Worm (Caenorhabditis elegans) whole organism, young adult: ENCODE measurements around the gene hmp-1.

ENCODE experiments used
- B0261.1 ChIP-seq: sonication (generic microtip); optimal IDR thresholded peaks from 2 replicates; lab custom pipeline; 2016; ENCODE audit warnings: mild to moderate bottlenecking, missing genetic modification characterization, moderate library complexity, missing compliant biosample characterization
- C17E4.6 ChIP-seq: fragments of 200-800 bp; sonication (Bioruptor generic); IDR thresholded peaks from 2 replicates; pipeline ENCODE4 v1.3.6; 2022; ENCODE audit warnings: missing genetic modification reagents, missing genetic modification characterization, missing compliant biosample characterization
- F22D6.2 ChIP-seq: sonication (generic microtip); optimal IDR thresholded peaks from 2 replicates; lab custom pipeline; 2016; ENCODE audit warnings: mild to moderate bottlenecking, missing genetic modification characterization, missing compliant biosample characterization
- F23B12.7 ChIP-seq: sonication (generic microtip); optimal IDR thresholded peaks from 2 replicates; lab custom pipeline; 2017; ENCODE audit warnings: missing genetic modification characterization, mild to moderate bottlenecking, missing compliant biosample characterization, antibody characterized with exemption, moderate library complexity; ENCODE audit not compliant: insufficient read depth
- F37B4.10 ChIP-seq: fragments of 200-800 bp; sonication (Bioruptor generic); IDR thresholded peaks from 2 replicates; pipeline ENCODE4 v1.3.6; 2022; ENCODE audit warnings: missing genetic modification characterization, missing compliant biosample characterization
- F39B2.1 ChIP-seq: fragments of 200-800 bp; sonication (Bioruptor generic); IDR thresholded peaks from 2 replicates; pipeline ENCODE4 v1.3.6; 2022; ENCODE audit warnings: missing genetic modification reagents, missing genetic modification characterization, missing compliant biosample characterization
- F49E8.2 ChIP-seq: sonication (generic microtip); optimal IDR thresholded peaks from 3 replicates; lab custom pipeline; 2017; ENCODE audit warnings: missing genetic modification characterization, mild to moderate bottlenecking, missing compliant biosample characterization, antibody characterized with exemption, moderate library complexity; ENCODE audit not compliant: insufficient read depth
- K11D2.4 ChIP-seq: fragments of 200-800 bp; sonication (Bioruptor generic); IDR thresholded peaks from 2 replicates; pipeline ENCODE4 v1.3.6; 2022; ENCODE audit warnings: missing genetic modification reagents, missing genetic modification characterization, missing compliant biosample characterization
- K12H6.12 ChIP-seq: fragments of 200-800 bp; sonication (Bioruptor generic); optimal IDR thresholded peaks from 2 replicates; lab custom pipeline; 2018; ENCODE audit warnings: mild to moderate bottlenecking, missing genetic modification characterization, missing compliant biosample characterization
- Y53G8AR.9 ChIP-seq: fragments of 200-800 bp; sonication (Bioruptor generic); conservative IDR thresholded peaks from 2 replicates; pipeline ENCODE4 v1.3.6; 2022; ENCODE audit warnings: missing genetic modification reagents, missing genetic modification characterization, missing compliant biosample characterization
- Y67H2A.10 ChIP-seq: fragments of 200-800 bp; sonication (Bioruptor generic); conservative IDR thresholded peaks from 2 replicates; pipeline ENCODE4 v1.3.6; 2022; ENCODE audit warnings: missing genetic modification reagents, missing genetic modification characterization, missing compliant biosample characterization
- Y79H2A.3 ChIP-seq: fragments of 200-800 bp; sonication (Bioruptor generic); conservative IDR thresholded peaks from 2 replicates; pipeline ENCODE4 v1.3.6; 2022; ENCODE audit warnings: missing genetic modification reagents, missing genetic modification characterization, missing compliant biosample characterization
- aptf-3 ChIP-seq: fragments of 200-800 bp; sonication (Bioruptor generic); IDR thresholded peaks from 2 replicates; pipeline ENCODE4 v1.3.6; 2022; ENCODE audit warnings: missing genetic modification characterization, missing compliant biosample characterization
- atf-7 ChIP-seq: sonication (generic microtip); optimal IDR thresholded peaks from 2 replicates; lab custom pipeline; 2017; ENCODE audit warnings: mild to moderate bottlenecking, missing genetic modification characterization, missing compliant biosample characterization
- attf-3 ChIP-seq: fragments of 200-800 bp; sonication (Bioruptor generic); conservative IDR thresholded peaks from 2 replicates; pipeline ENCODE4 v1.3.6; 2022; ENCODE audit warnings: missing genetic modification reagents, missing genetic modification characterization, missing compliant biosample characterization
- bed-2 ChIP-seq: fragments of 200-800 bp; sonication (Bioruptor generic); IDR thresholded peaks from 2 replicates; pipeline ENCODE4 v1.3.6; 2022; ENCODE audit warnings: missing genetic modification reagents, missing genetic modification characterization, missing compliant biosample characterization
- cebp-2 ChIP-seq: fragments of 200-800 bp; sonication (Bioruptor generic); IDR thresholded peaks from 2 replicates; pipeline ENCODE4 v1.3.6; 2022; ENCODE audit warnings: missing genetic modification characterization, missing compliant biosample characterization
- chd-7 ChIP-seq: sonication (generic microtip); optimal IDR thresholded peaks from 2 replicates; lab custom pipeline; 2016; ENCODE audit warnings: mild to moderate bottlenecking, missing genetic modification characterization, moderate library complexity, missing compliant biosample characterization
- dpff-1 ChIP-seq: sonication (generic microtip); optimal IDR thresholded peaks from 2 replicates; lab custom pipeline; 2017; ENCODE audit warnings: mild to moderate bottlenecking, missing genetic modification characterization, missing compliant biosample characterization
- ets-4 ChIP-seq: fragments of 200-800 bp; sonication (Bioruptor generic); optimal IDR thresholded peaks from 2 replicates; lab custom pipeline; 2018; ENCODE audit warnings: mild to moderate bottlenecking, missing genetic modification characterization, missing compliant biosample characterization
- fkh-3 ChIP-seq: sonication (generic microtip); optimal IDR thresholded peaks from 2 replicates; lab custom pipeline; 2016; ENCODE audit warnings: mild to moderate bottlenecking, missing genetic modification characterization, missing compliant biosample characterization
- hsf-1 ChIP-seq: fragments of 200-800 bp; sonication (Bioruptor generic); IDR thresholded peaks from 2 replicates; pipeline ENCODE4 v1.3.6; 2022; ENCODE audit warnings: missing genetic modification reagents, missing genetic modification characterization, missing compliant biosample characterization
- let-526 ChIP-seq: fragments of 200-800 bp; sonication (Bioruptor generic); IDR thresholded peaks from 2 replicates; pipeline ENCODE4 v1.3.6; 2022; ENCODE audit warnings: missing genetic modification reagents, missing genetic modification characterization, missing compliant biosample characterization
- lin-35 ChIP-seq, 3 experiments: fragments of 150-350 bp in 2 of 3; sonication (generic microtip) in 1 of 3; optimal IDR thresholded peaks; 2 replicates each; lab custom pipeline; 2014 to 2018; ENCODE audit warnings: missing biosample characterization in 3 of 3, missing genetic modification characterization in 3 of 3, missing genetic modification reagents in 3 of 3
- lin-40 ChIP-seq: sonication (generic microtip); optimal IDR thresholded peaks from 2 replicates; lab custom pipeline; 2016; ENCODE audit warnings: missing genetic modification characterization, mild to moderate bottlenecking, missing compliant biosample characterization, missing genotype, missing genetic modification reagents
- lsl-1 ChIP-seq: fragments of 200-800 bp; sonication (Bioruptor generic); optimal IDR thresholded peaks from 2 replicates; lab custom pipeline; 2018; ENCODE audit warnings: mild to moderate bottlenecking, missing genetic modification characterization, moderate library complexity, missing compliant biosample characterization
- madf-3 ChIP-seq: fragments of 200-800 bp; sonication (Bioruptor generic); IDR thresholded peaks from 2 replicates; pipeline ENCODE4 v1.3.6; 2022; ENCODE audit warnings: missing genetic modification reagents, missing genetic modification characterization, missing compliant biosample characterization
- mcd-1 ChIP-seq: fragments of 200-800 bp; sonication (Bioruptor generic); IDR thresholded peaks from 2 replicates; pipeline ENCODE4 v1.3.6; 2022; ENCODE audit warnings: missing genetic modification reagents, missing genetic modification characterization, missing compliant biosample characterization
- nfya-2 ChIP-seq: fragments of 200-800 bp; sonication (Bioruptor generic); IDR thresholded peaks from 2 replicates; pipeline ENCODE4 v1.3.6; 2022; ENCODE audit warnings: missing genetic modification reagents, missing genetic modification characterization, missing compliant biosample characterization
- pbrm-1 ChIP-seq: fragments of 200-800 bp; sonication (Bioruptor generic); IDR thresholded peaks from 2 replicates; pipeline ENCODE4 v1.3.6; 2022; ENCODE audit warnings: missing genetic modification reagents, missing genetic modification characterization, missing compliant biosample characterization
- rcor-1 ChIP-seq: fragments of 200-800 bp; sonication (Bioruptor generic); IDR thresholded peaks from 2 replicates; pipeline ENCODE4 v1.3.6; 2022; ENCODE audit warnings: missing genetic modification reagents, missing genetic modification characterization, missing compliant biosample characterization
- repo-1 ChIP-seq: sonication (generic microtip); optimal IDR thresholded peaks from 2 replicates; lab custom pipeline; 2017; ENCODE audit warnings: mild to moderate bottlenecking, missing genetic modification characterization, missing compliant biosample characterization
- sdz-38 ChIP-seq: sonication (generic microtip); optimal IDR thresholded peaks from 2 replicates; lab custom pipeline; 2016; ENCODE audit warnings: missing genotype, missing genetic modification characterization, missing compliant biosample characterization
- sea-2 ChIP-seq: fragments of 200-800 bp; sonication (Bioruptor generic); IDR thresholded peaks from 2 replicates; pipeline ENCODE4 v1.3.6; 2022; ENCODE audit warnings: missing genetic modification characterization, missing compliant biosample characterization
- snpc-1.3 ChIP-seq: sonication (generic microtip); optimal IDR thresholded peaks from 2 replicates; lab custom pipeline; 2017; ENCODE audit warnings: missing genetic modification characterization, mild to moderate bottlenecking, missing compliant biosample characterization, antibody characterized with exemption, moderate library complexity, missing genotype, missing genetic modification reagents; ENCODE audit not compliant: insufficient read depth
- tbp1 ChIP-seq: fragments of 200-800 bp; sonication (Bioruptor generic); optimal IDR thresholded peaks from 2 replicates; lab custom pipeline; 2018; ENCODE audit warnings: mild to moderate bottlenecking, missing genetic modification characterization, missing compliant biosample characterization
- tbx-9 ChIP-seq: sonication (generic microtip); optimal IDR thresholded peaks from 2 replicates; lab custom pipeline; 2016; ENCODE audit warnings: borderline replicate concordance, missing genetic modification characterization, inconsistent platforms, missing compliant biosample characterization
- unc-130 ChIP-seq: sonication (generic microtip); optimal IDR thresholded peaks from 2 replicates; lab custom pipeline; 2016; ENCODE audit warnings: missing genetic modification reagents, missing genetic modification characterization, missing compliant biosample characterization
- unc-62 ChIP-seq: fragments of 150-350 bp; optimal IDR thresholded peaks from 2 replicates; lab custom pipeline; 2014; ENCODE audit warnings: missing biosample characterization, missing genetic modification reagents, missing genetic modification characterization
- ztf-18 ChIP-seq: sonication (generic microtip); optimal IDR thresholded peaks from 2 replicates; lab custom pipeline; 2016; ENCODE audit warnings: missing genotype, mild to moderate bottlenecking, missing genetic modification characterization, missing compliant biosample characterization
- ztf-26 ChIP-seq: sonication (generic microtip); optimal IDR thresholded peaks from 2 replicates; lab custom pipeline; 2017; ENCODE audit warnings: missing genetic modification characterization, missing compliant biosample characterization
- ztf-28 ChIP-seq: fragments of 200-800 bp; sonication (Bioruptor generic); IDR thresholded peaks from 2 replicates; pipeline ENCODE4 v1.3.6; 2022; ENCODE audit warnings: missing genetic modification reagents, missing genetic modification characterization, missing compliant biosample characterization
- ztf-6 ChIP-seq: fragments of 200-800 bp; sonication (Bioruptor generic); IDR thresholded peaks from 2 replicates; pipeline ENCODE4 v1.3.6; 2022; ENCODE audit warnings: missing genetic modification reagents, missing genetic modification characterization, missing compliant biosample characterization

Gene hmp-1

ce11 chrV:11833319-11833718, 12.4 kb upstream of the hmp-1 start, which contains the start of gene pho-8:
Gene pho-8, plus strand, starts transcription at chrV:11833619.
- TF ChIP-seq sdz-38 (tag; lab: Kevin White, UChicago) (no peak), cebp-2 (GFP tag; lab: Robert Waterston, UW) (no peak), K11D2.4 (GFP tag; lab: Robert Waterston, UW) (no peak), ets-4 (no peak), repo-1 (tag; lab: Kevin White, UChicago) (no peak), ztf-6 (GFP tag; lab: Robert Waterston, UW) (no peak), tbx-9 (no peak), unc-62 (no peak), ztf-28 (GFP tag; lab: Robert Waterston, UW) (no peak), Y53G8AR.9 (GFP tag; lab: Robert Waterston, UW) (no peak), F22D6.2 (tag; lab: Kevin White, UChicago) (no peak), snpc-1.3 (tag; lab: Kevin White, UChicago) (no peak), lin-40 (tag; lab: Kevin White, UChicago) (no peak), aptf-3 (no peak), hsf-1 (GFP tag; lab: Robert Waterston, UW) (no peak), mcd-1 (GFP tag; lab: Robert Waterston, UW) (no peak)

ce11 chrV:11836073-11836472, 9.6 kb upstream of the hmp-1 start, which contains the start of gene R13H4.2:
Gene R13H4.2, plus strand, starts transcription at chrV:11836391.
- TF ChIP-seq F23B12.7 (tag; lab: Kevin White, UChicago) (no peak), K12H6.12 (tag; lab: Kevin White, UChicago) (peak; percentile 10)

- no peak for TF ChIP-seq ztf-6 (GFP tag; lab: Robert Waterston, UW)
- no peak for TF ChIP-seq F37B4.10 (GFP tag; lab: Robert Waterston, UW)
- no peak for TF ChIP-seq F39B2.1
- TF ChIP-seq nfya-2 (GFP tag; lab: Robert Waterston, UW) = no peak
- no peak for TF ChIP-seq sea-2
- no peak for TF ChIP-seq B0261.1 (tag; lab: Kevin White, UChicago)
- TF ChIP-seq fkh-3 (tag; lab: Kevin White, UChicago) = no peak
- no peak for TF ChIP-seq madf-3 (GFP tag; lab: Robert Waterston, UW)
- no peak for TF ChIP-seq Y79H2A.3 (GFP tag; lab: Robert Waterston, UW)
- no peak for TF ChIP-seq chd-7 (tag; lab: Kevin White, UChicago)
- no peak for TF ChIP-seq attf-3 (GFP tag; lab: Robert Waterston, UW)
- no peak for TF ChIP-seq dpff-1
- TF ChIP-seq rcor-1 (GFP tag; lab: Robert Waterston, UW) = no peak
- no peak for TF ChIP-seq atf-7 (tag; lab: Kevin White, UChicago)
- TF ChIP-seq, all 124 proteins: peak for 0
These were observed 6.5 kb upstream of the hmp-1 start, which contains the start of gene idpb-5 for ce11 chrV:11839220-11839619. Gene idpb-5, plus strand, starts transcription at chrV:11839520.

ce11 chrV:11843678-11844366, 1.8 kb upstream of the hmp-1 start, which contains the start of gene nphp-4:
Gene nphp-4, minus strand, starts transcription at chrV:11843728.
- TF ChIP-seq ztf-28 (GFP tag; lab: Robert Waterston, UW) (no peak), Y67H2A.10 (no peak), C17E4.6 (GFP tag; lab: Robert Waterston, UW) (no peak), rcor-1 (GFP tag; lab: Robert Waterston, UW) (no peak), bed-2 (no peak), sdz-38 (tag; lab: Kevin White, UChicago) (no peak), cebp-2 (GFP tag; lab: Robert Waterston, UW) (no peak), unc-130 (no peak), tbp1 (GFP tag; lab: Kevin White, UChicago) (no peak), ztf-18 (tag; lab: Kevin White, UChicago) (no peak), let-526 (GFP tag; lab: Robert Waterston, UW) (no peak), ztf-26 (no peak), pbrm-1 (no peak), lin-35 (GFP tag; optimal IDR thresholded peaks at IDR 0.05; lab: Kevin White, UChicago) (no peak), aptf-3 (no peak), lsl-1 (no peak), F49E8.2 (tag; lab: Kevin White, UChicago) (no peak), mcd-1 (GFP tag; lab: Robert Waterston, UW) (no peak)
